Worm (Caenorhabditis elegans): ENCODE results near the gene C25B8.8.
A peak's percentile ranks its signal among the peaks of the same experiment; 100 is the strongest.

The C25B8.8 gene

ce11 chrX:6597089-6597488 lies 12.7 kb upstream of the C25B8.8 start, which contains the start of gene ttr-6:
Gene ttr-6 (minus strand): TSS chrX:6597121.
- TF ChIP-seq snu-23 (GFP tag; optimal IDR thresholded peaks at IDR 0.05) (peak; percentile 2), ceh-88 (GFP tag; IDR thresholded peaks at IDR 0.05) (no peak), sptf-1 (tag; optimal IDR thresholded peaks at IDR 0.05) (no peak), nhr-20 (tag; optimal IDR thresholded peaks at IDR 0.05) (no peak), nhr-47 (tag; optimal IDR thresholded peaks at IDR 0.05) (no peak), zip-4 (GFP tag; optimal IDR thresholded peaks at IDR 0.05) (no peak), unc-98 (GFP tag; IDR thresholded peaks at IDR 0.05) (no peak), ceh-90 (tag; optimal IDR thresholded peaks at IDR 0.05) (no peak), C16A3.4 (tag; optimal IDR thresholded peaks at IDR 0.05) (no peak), unc-30 (tag; optimal IDR thresholded peaks at IDR 0.05) (no peak), lin-15B (tag; optimal IDR thresholded peaks at IDR 0.05) (no peak), egl-27 (tag; optimal IDR thresholded peaks at IDR 0.05) (no peak), nhr-77 (tag; optimal IDR thresholded peaks at IDR 0.05) (no peak), nhr-85 (tag) (no peak), ztf-11 (tag; optimal IDR thresholded peaks at IDR 0.05) (no peak), elt-2 (tag; optimal IDR thresholded peaks at IDR 0.05) (no peak), nhr-71 (tag; optimal IDR thresholded peaks at IDR 0.05) (peak; percentile 42), zag-1 (tag; optimal IDR thresholded peaks at IDR 0.05) (no peak), lin-14 (GFP tag; optimal IDR thresholded peaks at IDR 0.05) (peak; percentile 53), xbp-1 (tag; optimal IDR thresholded peaks at IDR 0.05) (no peak), nhr-19 (GFP tag; conservative IDR thresholded peaks at IDR 0.05) (peak; percentile 23; the same call in 1 of the 2 replicates), pag-3 (tag; optimal IDR thresholded peaks at IDR 0.05; ENCODE audit: borderline replicate concordance, insufficient read depth) (peak; percentile 34), blmp-1 (tag; optimal IDR thresholded peaks at IDR 0.05) (no peak), ztf-4 (tag; optimal IDR thresholded peaks at IDR 0.05) (no peak), unc-86 (tag; optimal IDR thresholded peaks at IDR 0.05) (no peak), ama-1 (optimal IDR thresholded peaks at IDR 0.05) (no peak), rnt-1 (tag; optimal IDR thresholded peaks at IDR 0.05) (peak; percentile 69), efl-1 (optimal IDR thresholded peaks at IDR 0.05) (no peak), efl-1 (GFP tag; optimal IDR thresholded peaks at IDR 0.05 in 1 of 2) (peak in 1 of 2 experiments; percentile 31), dpl-1 (GFP tag; optimal IDR thresholded peaks at IDR 0.05) (no peak)

- TF ChIP-seq lin-39 (tag; optimal IDR thresholded peaks at IDR 0.05) (no peak), lin-14 (GFP tag; optimal IDR thresholded peaks at IDR 0.05) (peak; percentile 27)
These were observed 11.1 kb upstream of the C25B8.8 start, which contains the start of gene hic-1 for ce11 chrX:6598732-6599131. Gene hic-1 (minus strand): TSS chrX:6598832.

DNA sequence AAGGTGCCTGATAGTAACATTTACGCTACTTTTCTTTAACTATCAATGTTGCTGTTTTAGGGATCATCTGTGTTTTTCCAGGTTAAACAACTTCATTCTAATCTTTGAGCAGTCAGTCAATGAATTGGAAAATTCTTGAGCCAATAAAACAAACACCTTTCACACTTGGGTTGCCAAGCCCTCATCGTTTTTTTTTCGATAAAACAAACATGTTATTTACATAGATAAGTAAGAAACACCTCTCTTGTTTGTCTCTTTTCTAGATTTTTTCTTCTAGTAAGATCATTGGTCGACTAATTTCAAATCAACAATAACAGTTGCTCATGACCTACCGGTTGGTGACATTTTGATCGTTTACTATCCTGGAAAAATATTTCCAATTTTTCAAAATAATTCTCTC lies 7.8 kb upstream of the C25B8.8 start:
- TF ChIP-seq aly-2 (tag; optimal IDR thresholded peaks at IDR 0.05): no peak
- no peak for TF ChIP-seq mef-2 (tag; optimal IDR thresholded peaks at IDR 0.05)
- no peak for TF ChIP-seq nhr-12 (tag; optimal IDR thresholded peaks at IDR 0.05)
- no peak for TF ChIP-seq nhr-19 (GFP tag; conservative IDR thresholded peaks at IDR 0.05)
- TF ChIP-seq alr-1 (tag; optimal IDR thresholded peaks at IDR 0.05; ENCODE audit: borderline replicate concordance): no peak
- TF ChIP-seq skn-1 (tag; optimal IDR thresholded peaks at IDR 0.05): no peak
- TF ChIP-seq ceh-90 (tag; optimal IDR thresholded peaks at IDR 0.05): no peak
- no peak for TF ChIP-seq unc-98 (GFP tag; IDR thresholded peaks at IDR 0.05)
- no peak for TF ChIP-seq unc-30 (tag; optimal IDR thresholded peaks at IDR 0.05)
- TF ChIP-seq fkh-4 (tag; optimal IDR thresholded peaks at IDR 0.05; ENCODE audit: borderline replicate concordance): no peak
- no peak for TF ChIP-seq ztf-11 (tag; optimal IDR thresholded peaks at IDR 0.05)
- no peak for TF ChIP-seq snpc-4 (tag; optimal IDR thresholded peaks at IDR 0.05)
- no peak for TF ChIP-seq C34B4.2 (tag; optimal IDR thresholded peaks at IDR 0.05)
- no peak for TF ChIP-seq blmp-1 (tag; optimal IDR thresholded peaks at IDR 0.05)
- no peak for TF ChIP-seq jun-1 (tag; optimal IDR thresholded peaks at IDR 0.05)
- TF ChIP-seq hlh-17 (GFP tag; optimal IDR thresholded peaks at IDR 0.05; ENCODE audit: borderline replicate concordance): no peak
- no peak for TF ChIP-seq nhr-11 (tag; optimal IDR thresholded peaks at IDR 0.05)
- no peak for TF ChIP-seq ztf-4 (tag; optimal IDR thresholded peaks at IDR 0.05)
- TF ChIP-seq ces-1 (GFP tag; optimal IDR thresholded peaks at IDR 0.05): no peak
- no peak for TF ChIP-seq ets-5 (GFP tag; IDR thresholded peaks at IDR 0.05)
